Worm (Caenorhabditis elegans) whole organism, L4 larva: Measurements from ENCODE around the gene ZK1098.12.

Experiments used
- F10B5.3 ChIP-seq: sonication (generic microtip); optimal IDR thresholded peaks from 2 replicates; lab custom pipeline; 2016; ENCODE audit warnings: mild to moderate bottlenecking, missing genetic modification characterization, missing compliant biosample characterization
- F37D6.2 ChIP-seq: sonication (generic microtip); optimal IDR thresholded peaks from 2 replicates; lab custom pipeline; 2016; ENCODE audit warnings: mild to moderate bottlenecking, missing genetic modification characterization, missing compliant biosample characterization
- R02D3.7 ChIP-seq: fragments of 150-350 bp; sonication (generic microtip); optimal IDR thresholded peaks from 3 replicates; lab custom pipeline; 2014; ENCODE audit warnings: missing biosample characterization, missing genetic modification characterization
- T20F7.1 ChIP-seq: fragments of 200-800 bp; sonication (Bioruptor generic); optimal IDR thresholded peaks from 2 replicates; lab custom pipeline; 2018; ENCODE audit warnings: mild to moderate bottlenecking, missing genetic modification characterization, missing compliant biosample characterization
- ZK337.2 ChIP-seq: fragments of 200-800 bp; sonication (Bioruptor generic); IDR thresholded peaks from 2 replicates; pipeline ENCODE4 v1.3.6; 2022; ENCODE audit warnings: missing genetic modification reagents, missing genetic modification characterization, missing compliant biosample characterization
- ZK546.5 ChIP-seq, 2 experiments: sonication (generic microtip); optimal IDR thresholded peaks; 2 replicates each; lab custom pipeline; 2017; ENCODE audit warnings: missing biosample characterization in 2 of 2, missing genetic modification characterization in 2 of 2
- aha-1 ChIP-seq: fragments of 150-350 bp; peaks from one replicate; lab custom pipeline; 2014; ENCODE audit warnings: missing biosample characterization, missing genetic modification characterization
- aly-2 ChIP-seq: sonication (generic microtip); optimal IDR thresholded peaks from 2 replicates; lab custom pipeline; 2018; ENCODE audit warnings: missing biosample characterization, missing genetic modification characterization
- ama-1 ChIP-seq: fragments of 150-350 bp; optimal IDR thresholded peaks from 2 replicates; lab custom pipeline; 2014; ENCODE audit warnings: inconsistent platforms, mixed read lengths
- arid-1 ChIP-seq: fragments of 200-800 bp; sonication (Bioruptor generic); conservative IDR thresholded peaks from 2 replicates; pipeline ENCODE4 v1.3.6; 2022; ENCODE audit warnings: missing genetic modification reagents, missing genetic modification characterization, missing compliant biosample characterization
- ceh-62 ChIP-seq: sonication (generic microtip); optimal IDR thresholded peaks from 2 replicates; lab custom pipeline; 2017; ENCODE audit warnings: missing biosample characterization, missing genetic modification characterization
- ceh-82 ChIP-seq: sonication (generic microtip); optimal IDR thresholded peaks from 2 replicates; lab custom pipeline; 2017; ENCODE audit warnings: missing biosample characterization, missing genetic modification characterization
- ctbp-1 ChIP-seq: fragments of 200-800 bp; sonication (Bioruptor generic); IDR thresholded peaks from 2 replicates; pipeline ENCODE4 v1.3.6; 2022; ENCODE audit warnings: missing genetic modification reagents, missing genetic modification characterization, missing compliant biosample characterization
- daf-16 ChIP-seq, 3 experiments: sonication (generic microtip); optimal IDR thresholded peaks; 2 replicates each; lab custom pipeline; 2016 to 2017; ENCODE audit warnings: missing genetic modification characterization in 3 of 3, missing genetic modification reagents in 3 of 3, mild to moderate bottlenecking in 2 of 3, missing compliant biosample characterization in 2 of 3, missing biosample characterization in 1 of 3, moderate library complexity in 1 of 3
- daf-19 ChIP-seq: fragments of 200-800 bp; sonication (Bioruptor generic); conservative IDR thresholded peaks from 2 replicates; pipeline ENCODE4 v1.3.6; 2022; ENCODE audit warnings: missing genetic modification characterization, missing compliant biosample characterization
- dmd-8 ChIP-seq: fragments of 200-800 bp; sonication (Bioruptor generic); IDR thresholded peaks from 2 replicates; pipeline ENCODE4 v1.3.6; 2022; ENCODE audit warnings: missing genetic modification characterization, missing compliant biosample characterization
- dmd-9 ChIP-seq: fragments of 200-800 bp; sonication (Bioruptor generic); IDR thresholded peaks from 2 replicates; pipeline ENCODE4 v1.3.6; 2022; ENCODE audit warnings: missing genetic modification reagents, missing genetic modification characterization, missing compliant biosample characterization
- dpl-1 ChIP-seq: fragments of 150-350 bp; optimal IDR thresholded peaks from 2 replicates; lab custom pipeline; 2014; ENCODE audit warnings: missing biosample characterization, missing genetic modification reagents, missing genetic modification characterization
- duxl-1 ChIP-seq: sonication (generic microtip); optimal IDR thresholded peaks from 2 replicates; lab custom pipeline; 2016; ENCODE audit warnings: mild to moderate bottlenecking, missing genetic modification characterization, moderate library complexity, missing compliant biosample characterization; ENCODE audit not compliant: poor library complexity
- egl-27 ChIP-seq: sonication (generic microtip); optimal IDR thresholded peaks from 3 replicates; lab custom pipeline; 2017; ENCODE audit warnings: missing biosample characterization, missing genetic modification reagents, missing genetic modification characterization
- fkh-10 ChIP-seq: fragments of 150-350 bp; optimal IDR thresholded peaks from 2 replicates; lab custom pipeline; 2014; ENCODE audit warnings: missing biosample characterization, missing genetic modification reagents, missing genetic modification characterization
- gei-8 ChIP-seq: fragments of 200-800 bp; sonication (Bioruptor generic); optimal IDR thresholded peaks from 2 replicates; lab custom pipeline; 2018; ENCODE audit warnings: mild to moderate bottlenecking, missing genetic modification characterization, missing compliant biosample characterization
- hif-1 ChIP-seq, 2 experiments: sonication (generic microtip); optimal IDR thresholded peaks; 2 replicates each; lab custom pipeline; 2016 to 2017; ENCODE audit warnings: missing compliant biosample characterization in 2 of 2, missing genetic modification characterization in 2 of 2, missing genetic modification reagents in 2 of 2, missing genotype in 2 of 2, mild to moderate bottlenecking in 1 of 2
- hlh-11 ChIP-seq: fragments of 200-800 bp; sonication (Bioruptor generic); optimal IDR thresholded peaks from 2 replicates; lab custom pipeline; 2018; ENCODE audit warnings: mild to moderate bottlenecking, missing genetic modification characterization, missing compliant biosample characterization
- hlh-30 ChIP-seq: sonication (generic microtip); optimal IDR thresholded peaks from 2 replicates; lab custom pipeline; 2017; ENCODE audit warnings: antibody characterized with exemption, mild to moderate bottlenecking, missing genetic modification characterization, missing compliant biosample characterization; ENCODE audit not compliant: insufficient read depth
- hmg-1.1 ChIP-seq: fragments of 200-800 bp; sonication (Bioruptor generic); IDR thresholded peaks from 2 replicates; pipeline ENCODE4 v1.3.6; 2022; ENCODE audit warnings: missing genetic modification reagents, missing genetic modification characterization, missing compliant biosample characterization
- jun-1 ChIP-seq: fragments of 150-350 bp; optimal IDR thresholded peaks from 2 replicates; lab custom pipeline; 2014; ENCODE audit warnings: missing biosample characterization, missing genetic modification reagents, missing genetic modification characterization
- lin-38 ChIP-seq: fragments of 200-800 bp; sonication (Bioruptor generic); IDR thresholded peaks from 2 replicates; pipeline ENCODE4 v1.3.6; 2022; ENCODE audit warnings: missing genetic modification reagents, missing genetic modification characterization, missing compliant biosample characterization
- lin-39 ChIP-seq: fragments of 150-350 bp; optimal IDR thresholded peaks from 2 replicates; lab custom pipeline; 2014; ENCODE audit warnings: missing biosample characterization, missing genetic modification reagents, missing genetic modification characterization
- madf-5 ChIP-seq, 2 experiments: fragments of 200-800 bp; sonication (Bioruptor generic); IDR thresholded peaks; 2 replicates each; pipeline ENCODE4 v1.3.6; 2022; ENCODE audit warnings: missing compliant biosample characterization in 2 of 2, missing genetic modification characterization in 2 of 2
- madf-9 ChIP-seq: fragments of 200-800 bp; sonication (Bioruptor generic); conservative IDR thresholded peaks from 2 replicates; pipeline ENCODE4 v1.3.6; 2022; ENCODE audit warnings: missing genetic modification reagents, missing genetic modification characterization, missing compliant biosample characterization
- mdl-1 ChIP-seq, 2 experiments: fragments of 150-350 bp in 1 of 2; sonication (generic microtip) in 1 of 2; optimal IDR thresholded peaks; 2 replicates each; lab custom pipeline; 2014 to 2017; ENCODE audit warnings: missing biosample characterization in 2 of 2, missing genetic modification characterization in 2 of 2
- nhr-102 ChIP-seq: sonication (generic microtip); optimal IDR thresholded peaks from 2 replicates; lab custom pipeline; 2016; ENCODE audit warnings: mild to moderate bottlenecking, missing genetic modification characterization, moderate library complexity, missing compliant biosample characterization
- nhr-11 ChIP-seq: fragments of 150-350 bp; optimal IDR thresholded peaks from 2 replicates; lab custom pipeline; 2014; ENCODE audit warnings: missing biosample characterization, missing genetic modification characterization
- nhr-111 ChIP-seq: fragments of 200-800 bp; sonication (Bioruptor generic); optimal IDR thresholded peaks from 2 replicates; lab custom pipeline; 2018; ENCODE audit warnings: mild to moderate bottlenecking, missing genetic modification characterization, missing compliant biosample characterization
- nhr-237 ChIP-seq: sonication (generic microtip); optimal IDR thresholded peaks from 2 replicates; lab custom pipeline; 2017; ENCODE audit warnings: missing biosample characterization, missing genetic modification characterization
- nhr-28 ChIP-seq: fragments of 150-350 bp; optimal IDR thresholded peaks from 2 replicates; lab custom pipeline; 2014; ENCODE audit warnings: missing biosample characterization, missing genetic modification characterization
- nhr-41 ChIP-seq: fragments of 200-800 bp; sonication (Bioruptor generic); IDR thresholded peaks from 2 replicates; pipeline ENCODE4 v1.3.6; 2022; ENCODE audit warnings: missing genetic modification reagents, missing genetic modification characterization, missing compliant biosample characterization
- pha-4 ChIP-seq, 2 experiments: fragments of 150-350 bp in 1 of 2; fragments of 200-800 bp in 1 of 2; sonication (Bioruptor generic) in 1 of 2; IDR thresholded peaks in 1 of 2; optimal IDR thresholded peaks in 1 of 2; 2 replicates each; pipeline versions ENCODE4 v1.3.6 to Lab custom; 2014 to 2022; ENCODE audit warnings: missing genetic modification characterization in 2 of 2, missing genetic modification reagents in 2 of 2, missing biosample characterization in 1 of 2, missing compliant biosample characterization in 1 of 2
- rbr-2 ChIP-seq: sonication (generic microtip); optimal IDR thresholded peaks from 2 replicates; lab custom pipeline; 2016; ENCODE audit warnings: missing genotype, missing genetic modification characterization, missing compliant biosample characterization
- saeg-2 ChIP-seq: fragments of 200-800 bp; sonication (Bioruptor generic); IDR thresholded peaks from 2 replicates; pipeline ENCODE4 v1.3.6; 2022; ENCODE audit warnings: missing genetic modification reagents, missing genetic modification characterization, missing compliant biosample characterization
- sdz-12 ChIP-seq: fragments of 200-800 bp; sonication (Bioruptor generic); optimal IDR thresholded peaks from 2 replicates; lab custom pipeline; 2018; ENCODE audit warnings: mild to moderate bottlenecking, missing genetic modification characterization, missing compliant biosample characterization
- tag-97 ChIP-seq: fragments of 200-800 bp; sonication (Bioruptor generic); IDR thresholded peaks from 2 replicates; pipeline ENCODE4 v1.3.6; 2022; ENCODE audit warnings: missing genetic modification characterization, missing compliant biosample characterization
- unc-39 ChIP-seq: sonication (generic microtip); optimal IDR thresholded peaks from 2 replicates; lab custom pipeline; 2017; ENCODE audit warnings: missing biosample characterization, missing genetic modification characterization
- unc-62 ChIP-seq, 3 experiments: fragments of 150-350 bp in 1 of 3; sonication (generic microtip); optimal IDR thresholded peaks in 2 of 3; peaks in 1 of 3; 1 replicate in 1 of 3; 2 replicates in 2 of 3; lab custom pipeline; 2014 to 2017; ENCODE audit warnings: missing biosample characterization in 3 of 3, missing genetic modification characterization in 3 of 3, missing genetic modification reagents in 3 of 3, missing genotype in 1 of 3
- vab-7 ChIP-seq: fragments of 200-800 bp; sonication (Bioruptor generic); IDR thresholded peaks from 2 replicates; pipeline ENCODE4 v1.3.6; 2022; ENCODE audit warnings: missing genetic modification reagents, missing genetic modification characterization, missing compliant biosample characterization
- zag-1 ChIP-seq: fragments of 150-350 bp; optimal IDR thresholded peaks from 2 replicates; lab custom pipeline; 2014; ENCODE audit warnings: missing biosample characterization, missing genetic modification characterization
- zfp-2 ChIP-seq: sonication (generic microtip); optimal IDR thresholded peaks from 2 replicates; lab custom pipeline; 2016; ENCODE audit warnings: mild to moderate bottlenecking, missing genetic modification characterization, missing compliant biosample characterization
- zip-11 ChIP-seq: fragments of 200-800 bp; sonication (Bioruptor generic); IDR thresholded peaks from 2 replicates; pipeline ENCODE4 v1.3.6; 2022; ENCODE audit warnings: missing genetic modification characterization, missing compliant biosample characterization
- ztf-11 ChIP-seq: fragments of 150-350 bp; optimal IDR thresholded peaks from 2 replicates; lab custom pipeline; 2014; ENCODE audit warnings: missing biosample characterization, missing genetic modification characterization
- ztf-7 ChIP-seq: fragments of 150-350 bp; optimal IDR thresholded peaks from 2 replicates; lab custom pipeline; 2014; ENCODE audit warnings: missing biosample characterization, missing genetic modification characterization

ZK1098.12 gene

DNA sequence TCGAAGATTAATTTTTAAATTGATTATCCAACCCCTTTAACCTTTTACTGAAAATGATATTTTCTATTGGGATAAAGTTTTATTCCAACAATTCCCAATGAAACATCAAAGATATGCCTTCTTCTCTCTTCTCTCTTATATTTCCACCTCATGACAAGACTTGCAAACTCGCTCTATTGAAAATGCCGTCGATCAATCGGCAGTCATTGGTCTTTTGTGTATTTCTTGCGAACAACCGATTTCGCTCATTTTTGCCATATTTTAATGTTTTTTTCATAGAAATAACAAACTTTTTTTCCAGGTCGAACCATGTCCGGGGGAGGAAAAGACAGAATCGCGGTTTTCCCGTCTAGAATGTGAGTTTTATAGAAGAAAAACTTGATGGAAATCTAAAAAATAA lies 37.1 kb upstream of the ZK1098.12 start, which contains the start of gene vha-14:
vha-14 (plus strand) TSS at position 302 of the 400 bp plus-strand sequence.
- TF ChIP-seq daf-16 (GFP tag; optimal IDR thresholded peaks at IDR 0.05; lab: Kevin White, UChicago) (no peak), daf-16 (tag; optimal IDR thresholded peaks at IDR 0.05; lab: Kevin White, UChicago) (peak; percentile 33), aha-1 (tag; lab: Kevin White, UChicago) (peak; percentile 67), arid-1 (GFP tag; lab: Robert Waterston, UW) (no peak), egl-27 (tag; lab: Kevin White, UChicago) (no peak), nhr-237 (no peak), aly-2 (tag; lab: Kevin White, UChicago) (no peak), ztf-11 (tag; lab: Kevin White, UChicago) (no peak), ZK546.5 (tag; optimal IDR thresholded peaks at IDR 0.05; lab: Kevin White, UChicago) (no peak), ceh-82 (tag; lab: Kevin White, UChicago) (no peak), madf-9 (no peak), zfp-2 (tag; lab: Kevin White, UChicago) (no peak), saeg-2 (no peak), zag-1 (no peak), gei-8 (GFP tag; lab: Kevin White, UChicago) (no peak), T20F7.1 (GFP tag; lab: Kevin White, UChicago) (peak; percentile 46), unc-62 (GFP tag; optimal IDR thresholded peaks at IDR 0.05 in 1 of 2; lab: Kevin White, UChicago) (peak in 1 of 2 experiments; percentile 69), unc-62 (tag; optimal IDR thresholded peaks at IDR 0.05; lab: Kevin White, UChicago) (no peak), ztf-7 (tag; lab: Kevin White, UChicago) (no peak), vab-7 (no peak), tag-97 (GFP tag; lab: Robert Waterston, UW) (no peak), F37D6.2 (tag; lab: Kevin White, UChicago) (no peak), duxl-1 (tag; lab: Kevin White, UChicago) (no peak), lin-39 (tag; lab: Kevin White, UChicago) (no peak), hlh-11 (tag; lab: Kevin White, UChicago) (peak; percentile 22), F10B5.3 (tag; lab: Kevin White, UChicago) (no peak), nhr-111 (GFP tag; lab: Kevin White, UChicago) (no peak), fkh-10 (no peak), ceh-62 (tag; lab: Kevin White, UChicago) (no peak), mdl-1 (tag; optimal IDR thresholded peaks at IDR 0.05; lab: Kevin White, UChicago) (no peak), jun-1 (tag; lab: Kevin White, UChicago) (no peak), ama-1 (peak; percentile 43), daf-19 (GFP tag; lab: Robert Waterston, UW) (no peak), madf-5 (GFP tag; IDR thresholded peaks at IDR 0.05; lab: Robert Waterston, UW) (no peak), ctbp-1 (GFP tag; lab: Robert Waterston, UW) (no peak), nhr-28 (peak; percentile 65), sdz-12 (GFP tag; lab: Kevin White, UChicago) (no peak), pha-4 (GFP tag; IDR thresholded peaks at IDR 0.05; lab: Robert Waterston, UW) (no peak), pha-4 (tag; optimal IDR thresholded peaks at IDR 0.05; lab: Kevin White, UChicago) (no peak), zip-11 (no peak), dmd-8 (GFP tag; lab: Robert Waterston, UW) (no peak), dpl-1 (GFP tag; lab: Kevin White, UChicago) (peak; percentile 35), rbr-2 (tag; lab: Kevin White, UChicago) (no peak), R02D3.7 (tag; lab: Kevin White, UChicago) (no peak), nhr-11 (tag; lab: Kevin White, UChicago) (no peak), nhr-102 (tag; lab: Kevin White, UChicago) (no peak), lin-38 (peak; percentile 75), hlh-30 (peak; percentile 92), nhr-41 (no peak), unc-39 (no peak), hmg-1.1 (GFP tag; lab: Robert Waterston, UW) (no peak), dmd-9 (GFP tag; lab: Robert Waterston, UW) (no peak), ZK337.2 (GFP tag; lab: Robert Waterston, UW) (no peak), hif-1 (tag; optimal IDR thresholded peaks at IDR 0.05; lab: Kevin White, UChicago) (no peak)
